Fruit fly (Drosophila melanogaster) whole organism, embryonic: ENCODE measurements around the gene Cpr65Ea.

Source experiments
- ATbp ChIP-seq: fragments of 200-800 bp; sonication (Bioruptor generic); optimal IDR thresholded peaks from 2 replicates; lab custom pipeline; 2017; ENCODE audit warnings: missing biosample characterization, mild to moderate bottlenecking, missing genetic modification characterization, missing genetic modification reagents
- Adf1 ChIP-seq: fragments of 200-800 bp; sonication (Bioruptor generic); IDR thresholded peaks from 2 replicates; pipeline ENCODE4 v1.3.6; 2022; ENCODE audit warnings: missing biosample characterization, missing genetic modification characterization
- CG10431 ChIP-seq: fragments of 200-800 bp; sonication (Bioruptor generic); optimal IDR thresholded peaks from 3 replicates; lab custom pipeline; 2018; ENCODE audit warnings: missing biosample characterization, mild to moderate bottlenecking, missing genetic modification characterization
- CG10979 ChIP-seq: fragments of 200-800 bp; sonication (Bioruptor generic); optimal IDR thresholded peaks from 2 replicates; lab custom pipeline; 2018; ENCODE audit warnings: missing biosample characterization, mild to moderate bottlenecking, missing genetic modification characterization, moderate library complexity
- CG12391 ChIP-seq: fragments of 200-800 bp; sonication (Bioruptor generic); optimal IDR thresholded peaks from 3 replicates; lab custom pipeline; 2018; ENCODE audit warnings: missing biosample characterization, mild to moderate bottlenecking, missing genetic modification characterization, moderate library complexity
- CG12659 ChIP-seq: fragments of 200-800 bp; sonication (Bioruptor generic); optimal IDR thresholded peaks from 3 replicates; lab custom pipeline; 2017; ENCODE audit warnings: mild to moderate bottlenecking, missing biosample characterization, missing genetic modification reagents, missing genetic modification characterization
- CG13287 ChIP-seq: fragments of 200-800 bp; sonication (Bioruptor generic); IDR thresholded peaks from 2 replicates; pipeline ENCODE4 v1.3.6; 2022; ENCODE audit warnings: missing biosample characterization, missing genetic modification characterization; ENCODE audit not compliant: partially characterized antibody
- CG14860 ChIP-seq: fragments of 200-800 bp; sonication (Bioruptor generic); IDR thresholded peaks from 3 replicates; pipeline ENCODE4 v1.3.6; 2022; ENCODE audit warnings: missing biosample characterization, missing genetic modification characterization; ENCODE audit not compliant: partially characterized antibody
- CG15514 ChIP-seq: fragments of 200-800 bp; sonication (Bioruptor generic); optimal IDR thresholded peaks from 3 replicates; lab custom pipeline; 2017; ENCODE audit warnings: missing biosample characterization, missing genetic modification characterization, mild to moderate bottlenecking, moderate library complexity, missing genetic modification reagents
- CG16813 ChIP-seq: fragments of 200-800 bp; sonication (Bioruptor generic); IDR thresholded peaks from 3 replicates; pipeline ENCODE4 v1.3.6; 2022; ENCODE audit warnings: missing biosample characterization, missing genetic modification characterization; ENCODE audit not compliant: partially characterized antibody
- CG16863 ChIP-seq: fragments of 200-800 bp; sonication (Bioruptor generic); optimal IDR thresholded peaks from 3 replicates; lab custom pipeline; 2016; ENCODE audit warnings: missing biosample characterization, missing genetic modification characterization
- CG17186 ChIP-seq: fragments of 200-800 bp; sonication (Bioruptor generic); optimal IDR thresholded peaks from 3 replicates; lab custom pipeline; 2017; ENCODE audit warnings: missing biosample characterization, missing genetic modification reagents, missing genetic modification characterization
- CG17829 ChIP-seq: fragments of 200-800 bp; optimal IDR thresholded peaks from 2 replicates; lab custom pipeline; 2019; ENCODE audit warnings: missing biosample characterization, mild to moderate bottlenecking, missing genetic modification characterization, moderate library complexity
- CG18476 ChIP-seq: fragments of 200-800 bp; sonication (Bioruptor generic); optimal IDR thresholded peaks from 2 replicates; lab custom pipeline; 2016; ENCODE audit warnings: missing biosample characterization, mild to moderate bottlenecking, missing genetic modification characterization
- CG31224 ChIP-seq: fragments of 200-800 bp; sonication (Bioruptor generic); IDR thresholded peaks from 2 replicates; pipeline ENCODE4 v1.3.6; 2022; ENCODE audit warnings: missing biosample characterization, missing genetic modification characterization
- CG3847 ChIP-seq: fragments of 200-800 bp; sonication (Bioruptor generic); IDR thresholded peaks from 2 replicates; pipeline ENCODE4 v1.3.6; 2022; ENCODE audit warnings: missing biosample characterization, missing genetic modification characterization
- CG4360 ChIP-seq: fragments of 200-800 bp; sonication (Bioruptor generic); IDR thresholded peaks from 2 replicates; pipeline ENCODE4 v1.3.6; 2022; ENCODE audit warnings: missing biosample characterization, missing genetic modification characterization
- CG6689 ChIP-seq: fragments of 200-800 bp; sonication (Bioruptor generic); IDR thresholded peaks from 2 replicates; pipeline ENCODE4 v1.3.6; 2022; ENCODE audit warnings: missing biosample characterization, missing genetic modification characterization
- CG7963 ChIP-seq: fragments of 200-800 bp; sonication (Bioruptor generic); IDR thresholded peaks from 3 replicates; pipeline ENCODE4 v1.3.6; 2022; ENCODE audit warnings: missing biosample characterization, missing genetic modification characterization; ENCODE audit not compliant: partially characterized antibody
- CG9727 ChIP-seq: fragments of 200-800 bp; sonication (Bioruptor generic); optimal IDR thresholded peaks from 3 replicates; lab custom pipeline; 2017; ENCODE audit warnings: missing biosample characterization, mild to moderate bottlenecking, missing genetic modification characterization
- CG9876 ChIP-seq: fragments of 200-800 bp; sonication (Bioruptor generic); optimal IDR thresholded peaks from 2 replicates; lab custom pipeline; 2016; ENCODE audit warnings: missing biosample characterization, missing genetic modification characterization
- CHES-1-like ChIP-seq: fragments of 200-800 bp; sonication (Bioruptor generic); optimal IDR thresholded peaks from 2 replicates; lab custom pipeline; 2016; ENCODE audit warnings: missing biosample characterization, missing genetic modification characterization
- CTCF ChIP-seq: fragments of 200-800 bp; sonication (Bioruptor generic); optimal IDR thresholded peaks from 2 replicates; lab custom pipeline; 2017; ENCODE audit warnings: missing biosample characterization, mild to moderate bottlenecking, missing genetic modification characterization, moderate library complexity
- Dad ChIP-seq: fragments of 200-800 bp; sonication (Bioruptor generic); optimal IDR thresholded peaks from 3 replicates; lab custom pipeline; 2016; ENCODE audit warnings: missing biosample characterization, missing genetic modification characterization
- Dip3 ChIP-seq: fragments of 200-800 bp; sonication (Bioruptor generic); optimal IDR thresholded peaks from 3 replicates; lab custom pipeline; 2016; ENCODE audit warnings: missing biosample characterization, missing genetic modification characterization
- Doc3 ChIP-seq: fragments of 200-800 bp; sonication (Bioruptor generic); IDR thresholded peaks from 3 replicates; pipeline ENCODE4 v1.3.6; 2022; ENCODE audit warnings: missing biosample characterization, missing genetic modification characterization; ENCODE audit not compliant: partially characterized antibody
- Dref ChIP-seq: fragments of 200-800 bp; sonication (Bioruptor generic); IDR thresholded peaks from 2 replicates; pipeline ENCODE4 v1.3.6; 2022; ENCODE audit warnings: missing biosample characterization, missing genetic modification characterization
- E2f2 ChIP-seq: fragments of 200-800 bp; sonication (Bioruptor generic); IDR thresholded peaks from 2 replicates; pipeline ENCODE4 v1.3.6; 2022; ENCODE audit warnings: missing biosample characterization, missing genetic modification characterization
- Hand ChIP-seq: fragments of 200-800 bp; sonication (Bioruptor generic); optimal IDR thresholded peaks from 2 replicates; lab custom pipeline; 2017; ENCODE audit warnings: mild to moderate bottlenecking, missing biosample characterization, missing genetic modification reagents, missing genetic modification characterization
- Hr78 ChIP-seq, 2 experiments: fragments of 200-800 bp in 1 of 2; fragments of >200 bp in 1 of 2; sonication (Bioruptor generic) in 1 of 2; optimal IDR thresholded peaks; 2 replicates each; lab custom pipeline; 2017 to 2019; ENCODE audit warnings: missing biosample characterization in 2 of 2, missing genetic modification characterization in 2 of 2, mild to moderate bottlenecking in 1 of 2, moderate library complexity in 1 of 2
- MBD-R2 ChIP-seq: fragments of 200-800 bp; sonication (Bioruptor generic); IDR thresholded peaks from 2 replicates; pipeline ENCODE4 v1.3.6; 2022; ENCODE audit warnings: missing biosample characterization, missing genetic modification characterization
- MESR4 ChIP-seq: fragments of 200-800 bp; sonication (Bioruptor generic); optimal IDR thresholded peaks from 2 replicates; lab custom pipeline; 2018; ENCODE audit warnings: missing biosample characterization, mild to moderate bottlenecking, missing genetic modification characterization, moderate library complexity
- Myb ChIP-seq: fragments of 200-800 bp; sonication (Bioruptor generic); optimal IDR thresholded peaks from 2 replicates; lab custom pipeline; 2016; ENCODE audit warnings: missing biosample characterization, missing genetic modification characterization
- Scr ChIP-seq: fragments of 200-800 bp; sonication (Bioruptor generic); IDR thresholded peaks from 2 replicates; pipeline ENCODE4 v1.3.6; 2022; ENCODE audit warnings: missing biosample characterization, missing genetic modification characterization; ENCODE audit not compliant: partially characterized antibody
- ab ChIP-seq: fragments of 200-800 bp; sonication (Bioruptor generic); optimal IDR thresholded peaks from 2 replicates; lab custom pipeline; 2016; ENCODE audit warnings: missing biosample characterization, missing genetic modification characterization
- cg ChIP-seq: fragments of 200-800 bp; sonication (Bioruptor generic); optimal IDR thresholded peaks from 3 replicates; lab custom pipeline; 2019; ENCODE audit warnings: missing biosample characterization, mild to moderate bottlenecking, missing genetic modification characterization, moderate library complexity
- chinmo ChIP-seq: fragments of 200-800 bp; sonication (Bioruptor generic); IDR thresholded peaks from 4 replicates; pipeline ENCODE4 v1.3.6; 2022; ENCODE audit warnings: missing biosample characterization, missing genetic modification characterization; ENCODE audit not compliant: partially characterized antibody
- dm ChIP-seq: fragments of 200-800 bp; sonication (Bioruptor generic); optimal IDR thresholded peaks from 3 replicates; lab custom pipeline; 2016; ENCODE audit warnings: missing biosample characterization, missing genetic modification characterization
- hkb ChIP-seq, 2 experiments: fragments of 200-800 bp in 1 of 2; fragments of >200 bp in 1 of 2; sonication (Bioruptor generic) in 1 of 2; IDR thresholded peaks in 1 of 2; optimal IDR thresholded peaks in 1 of 2; 2 replicates each; pipeline versions ENCODE4 v1.3.6 to Lab custom; 2017 to 2022; ENCODE audit warnings: missing biosample characterization in 1 of 2, missing genetic modification characterization in 1 of 2
- jigr1 ChIP-seq: fragments of 200-800 bp; sonication (Bioruptor generic); IDR thresholded peaks from 3 replicates; pipeline ENCODE4 v1.3.6; 2022; ENCODE audit warnings: missing biosample characterization, missing genetic modification characterization
- lilli ChIP-seq: fragments of 200-800 bp; sonication (Bioruptor generic); optimal IDR thresholded peaks from 3 replicates; lab custom pipeline; 2016; ENCODE audit warnings: missing biosample characterization, missing genetic modification characterization
- nmo ChIP-seq: fragments of 200-800 bp; sonication (Bioruptor generic); optimal IDR thresholded peaks from 2 replicates; lab custom pipeline; 2018; ENCODE audit warnings: missing biosample characterization, mild to moderate bottlenecking, missing genetic modification characterization, moderate library complexity
- pros ChIP-seq: fragments of 200-800 bp; sonication (Bioruptor generic); optimal IDR thresholded peaks from 3 replicates; lab custom pipeline; 2019; ENCODE audit warnings: missing biosample characterization, mild to moderate bottlenecking, missing genetic modification characterization, moderate library complexity
- row ChIP-seq: fragments of 200-800 bp; sonication (Bioruptor generic); IDR thresholded peaks from 3 replicates; pipeline ENCODE4 v1.3.6; 2022; ENCODE audit warnings: missing biosample characterization, missing genetic modification characterization
- sna ChIP-seq: fragments of 200-800 bp; sonication (Bioruptor generic); IDR thresholded peaks from 2 replicates; pipeline ENCODE4 v1.3.6; 2022; ENCODE audit warnings: missing biosample characterization, missing genetic modification characterization; ENCODE audit not compliant: partially characterized antibody
- so ChIP-seq: fragments of 200-800 bp; sonication (Bioruptor generic); IDR thresholded peaks from 3 replicates; pipeline ENCODE4 v1.3.6; 2022; ENCODE audit warnings: missing biosample characterization, missing genetic modification characterization
- stwl ChIP-seq: fragments of 200-800 bp; sonication (Bioruptor generic); optimal IDR thresholded peaks from 3 replicates; lab custom pipeline; 2018; ENCODE audit warnings: missing biosample characterization, mild to moderate bottlenecking, missing genetic modification characterization, moderate library complexity
- sug ChIP-seq: fragments of 200-800 bp; optimal IDR thresholded peaks from 2 replicates; lab custom pipeline; 2019; ENCODE audit warnings: missing biosample characterization, mild to moderate bottlenecking, missing genetic modification characterization, moderate library complexity
- usp ChIP-seq: fragments of >200 bp; optimal IDR thresholded peaks from 2 replicates; lab custom pipeline; 2017; ENCODE audit warnings: missing biosample characterization, missing genetic modification characterization

The Cpr65Ea gene

dm6 chr3L:7125289-7125955 is 39.0 kb upstream of the Cpr65Ea start, which contains the start of the genes msl-3 and BBS1 (continued):
- TF ChIP-seq CG16863: no peak
- no peak for TF ChIP-seq CG12391
- peak; percentile 55 for TF ChIP-seq nmo
- no peak for TF ChIP-seq ab (GFP tag; lab: Kevin White, UChicago)
- TF ChIP-seq CG7963 (GFP tag; lab: Robert Waterston, UW): peak; percentile 64
- TF ChIP-seq CG10979 (tag; lab: Kevin White, UChicago): peak; percentile 14
- no peak for TF ChIP-seq CG4360 (GFP tag; lab: Robert Waterston, UW)
- peak; percentile 82 for TF ChIP-seq CG13287 (GFP tag; lab: Robert Waterston, UW)
- no peak for TF ChIP-seq CG31224 (GFP tag; lab: Robert Waterston, UW)
- TF ChIP-seq CG17829 (tag; lab: Kevin White, UChicago): no peak
- peak; percentile 51; the same call in 1 of the 3 replicates for TF ChIP-seq Doc3
- no peak for TF ChIP-seq CG3847 (GFP tag; lab: Robert Waterston, UW)
- no peak for TF ChIP-seq Dip3 (GFP tag; lab: Kevin White, UChicago)
- no peak for TF ChIP-seq CG6689 (GFP tag; lab: Robert Waterston, UW)
- TF ChIP-seq CHES-1-like (GFP tag; lab: Kevin White, UChicago): peak; percentile 42
- TF ChIP-seq CTCF (GFP tag; lab: Kevin White, UChicago): peak; percentile 4
- no peak for TF ChIP-seq ATbp (GFP tag; lab: Kevin White, UChicago)
- TF ChIP-seq sug (tag; lab: Kevin White, UChicago): peak; percentile 22
- no peak for TF ChIP-seq so
- no peak for TF ChIP-seq lilli
- TF ChIP-seq CG14860 (GFP tag; lab: Robert Waterston, UW): peak; percentile 60; the same call in 2 of the 3 replicates
- no peak for TF ChIP-seq jigr1 (GFP tag; lab: Robert Waterston, UW)
- peak; percentile 76 for TF ChIP-seq CG15514
- no peak for TF ChIP-seq CG18476 (GFP tag; lab: Kevin White, UChicago)
- TF ChIP-seq E2f2: peak; percentile 96
- TF ChIP-seq Hr78 (GFP tag; optimal IDR thresholded peaks at IDR 0.05; lab: Kevin White, UChicago): no peak
- peak; percentile 39 for TF ChIP-seq CG17186 (GFP tag; lab: Kevin White, UChicago)
- TF ChIP-seq CG9727 (GFP tag; lab: Kevin White, UChicago): no peak
- TF ChIP-seq Hand (GFP tag; lab: Kevin White, UChicago): no peak
- TF ChIP-seq hkb (optimal IDR thresholded peaks at IDR 0.05; lab: Kevin White, UChicago): no peak
- TF ChIP-seq hkb (GFP tag; IDR thresholded peaks at IDR 0.05; lab: Robert Waterston, UW): no peak
- peak; percentile 16 for TF ChIP-seq dm (GFP tag; lab: Kevin White, UChicago)
- TF ChIP-seq Myb (GFP tag; lab: Kevin White, UChicago): peak; percentile 84
- TF ChIP-seq row: no peak
- TF ChIP-seq CG12659 (GFP tag; lab: Kevin White, UChicago): peak; percentile 56
- TF ChIP-seq MBD-R2: peak; percentile 69
- no peak for TF ChIP-seq Dad (GFP tag; lab: Kevin White, UChicago)
- peak; percentile 86 for TF ChIP-seq MESR4 (GFP tag; lab: Kevin White, UChicago)
- peak; percentile 65 for TF ChIP-seq Scr
- TF ChIP-seq pros (GFP tag; lab: Kevin White, UChicago): no peak
- TF ChIP-seq CG16813: peak; percentile 71
- TF ChIP-seq CG10431 (GFP tag; lab: Kevin White, UChicago): no peak
- peak; percentile 96 for TF ChIP-seq Dref (GFP tag; lab: Robert Waterston, UW)
- peak; percentile 21; the same call in 1 of the 2 replicates for TF ChIP-seq Adf1 (GFP tag; lab: Robert Waterston, UW)
- TF ChIP-seq sna (GFP tag; lab: Robert Waterston, UW): peak; percentile 29; the same call in 1 of the 2 replicates
- peak; percentile 90 for TF ChIP-seq cg
- no peak for TF ChIP-seq usp (GFP tag; lab: Kevin White, UChicago)
- TF ChIP-seq chinmo: no peak
- peak; percentile 88 for TF ChIP-seq stwl
- no peak for TF ChIP-seq CG9876 (GFP tag; lab: Kevin White, UChicago)
